Worm (Caenorhabditis elegans) whole organism, L4/young adult: ENCODE measurements around the gene set-5.

ENCODE experiments used
- W03F9.2 ChIP-seq: fragments of 150-350 bp; optimal IDR thresholded peaks from 2 replicates; lab custom pipeline; 2014; ENCODE audit warnings: missing biosample characterization, missing genetic modification characterization
- him-1 ChIP-seq: sonication (generic microtip); optimal IDR thresholded peaks from 2 replicates; lab custom pipeline; 2016; ENCODE audit warnings: missing genotype, missing genetic modification reagents, missing genetic modification characterization, missing compliant biosample characterization

ce11 chrV:14734187-14734765 lies 35.5 kb downstream of the set-5 start, which contains the start of gene unc-61:
- TF ChIP-seq him-1 (tag; lab: Kevin White, UChicago) (no peak), W03F9.2 (tag; lab: Kevin White, UChicago) (no peak)
